Fruit fly (Drosophila melanogaster) S2 (cell line): ENCODE data around the gene CG5180.

ENCODE experiments used
- CG8478 ChIP-seq: fragments of >200 bp; optimal IDR thresholded peaks from 2 replicates; lab custom pipeline; 2018
- CTCF ChIP-seq, 2 experiments: fragments of >200 bp; optimal IDR thresholded peaks; 2 replicates each; lab custom pipeline; 2018

CG5180 gene

dm6 chr3R:20593463-20593838, 35.7 kb downstream of the CG5180 start:
- TF ChIP-seq CTCF (optimal IDR thresholded peaks at IDR 0.05; lab: Kevin White, UChicago) = no peak
- no peak for TF ChIP-seq CG8478 (lab: Kevin White, UChicago)

- TF ChIP-seq CG8478 (lab: Kevin White, UChicago) (no peak), CTCF (optimal IDR thresholded peaks at IDR 0.05; lab: Kevin White, UChicago) (no peak)
These were observed 36.7 kb downstream of the CG5180 start for dm6 chr3R:20594194-20595144.

- TF ChIP-seq CTCF (optimal IDR thresholded peaks at IDR 0.05; lab: Kevin White, UChicago) (no peak), CG8478 (lab: Kevin White, UChicago) (no peak)
These were observed 37.5 kb downstream of the CG5180 start for dm6 chr3R:20595145-20595812.

- no peak for TF ChIP-seq CG8478 (lab: Kevin White, UChicago)
- TF ChIP-seq CTCF (optimal IDR thresholded peaks at IDR 0.05; lab: Kevin White, UChicago) = no peak
These were observed 38.2 kb downstream of the CG5180 start for dm6 chr3R:20595901-20596300.

dm6 chr3R:20596337-20596962, 38.7 kb downstream of the CG5180 start:
- no peak for TF ChIP-seq CG8478 (lab: Kevin White, UChicago)

- no peak for TF ChIP-seq CG8478 (lab: Kevin White, UChicago)
- TF ChIP-seq CTCF (optimal IDR thresholded peaks at IDR 0.05; lab: Kevin White, UChicago) = no peak
These were observed 39.9 kb downstream of the CG5180 start for dm6 chr3R:20597407-20598325.

- no peak for TF ChIP-seq CTCF (optimal IDR thresholded peaks at IDR 0.05; lab: Kevin White, UChicago)
- TF ChIP-seq CG8478 (lab: Kevin White, UChicago) = no peak
These were observed 42.4 kb downstream of the CG5180 start for dm6 chr3R:20600109-20600508.

- TF ChIP-seq CTCF (optimal IDR thresholded peaks at IDR 0.05; lab: Kevin White, UChicago) (no peak), CG8478 (lab: Kevin White, UChicago) (no peak)
These were observed 44.9 kb downstream of the CG5180 start for dm6 chr3R:20602599-20602998.

dm6 chr3R:20604078-20604477, 46.3 kb downstream of the CG5180 start:
- TF ChIP-seq CG8478 (lab: Kevin White, UChicago) = no peak

dm6 chr3R:20605078-20605477, 47.3 kb downstream of the CG5180 start:
- no peak for TF ChIP-seq CG8478 (lab: Kevin White, UChicago)
- no peak for TF ChIP-seq CTCF (optimal IDR thresholded peaks at IDR 0.05; lab: Kevin White, UChicago)

dm6 chr3R:20605562-20606155, 47.9 kb downstream of the CG5180 start:
- TF ChIP-seq CTCF (optimal IDR thresholded peaks at IDR 0.05; lab: Kevin White, UChicago) = no peak
- TF ChIP-seq CG8478 (lab: Kevin White, UChicago) = no peak

dm6 chr3R:20608199-20608598, 50.5 kb downstream of the CG5180 start:
- no peak for TF ChIP-seq CTCF (optimal IDR thresholded peaks at IDR 0.05; lab: Kevin White, UChicago)
- TF ChIP-seq CG8478 (lab: Kevin White, UChicago) = no peak
